Worm (Caenorhabditis elegans) whole organism, L2 larva: ENCODE data around the gene daf-11.

Experiments used
- F13H6.1 ChIP-seq: sonication (generic microtip); optimal IDR thresholded peaks from 2 replicates; lab custom pipeline; 2016; ENCODE audit warnings: missing genetic modification characterization, missing compliant biosample characterization
- R02D3.7 ChIP-seq: fragments of 150-350 bp; optimal IDR thresholded peaks from 2 replicates; lab custom pipeline; 2014; ENCODE audit warnings: missing biosample characterization, missing genetic modification characterization
- Y55F3AM.14 ChIP-seq: fragments of 200-800 bp; sonication (Bioruptor generic); optimal IDR thresholded peaks from 2 replicates; lab custom pipeline; 2018; ENCODE audit warnings: mild to moderate bottlenecking, missing genetic modification characterization, missing compliant biosample characterization
- alr-1 ChIP-seq: fragments of 150-350 bp; optimal IDR thresholded peaks from 2 replicates; lab custom pipeline; 2014; ENCODE audit warnings: missing biosample characterization, missing genetic modification characterization
- aly-2 ChIP-seq: fragments of 150-350 bp; optimal IDR thresholded peaks from 2 replicates; lab custom pipeline; 2014; ENCODE audit warnings: missing biosample characterization, missing genetic modification characterization
- ama-1 ChIP-seq: fragments of 150-350 bp; optimal IDR thresholded peaks from 2 replicates; lab custom pipeline; 2018; ENCODE audit warnings: inconsistent platforms
- blmp-1 ChIP-seq: sonication (generic microtip); optimal IDR thresholded peaks from 2 replicates; lab custom pipeline; 2017; ENCODE audit warnings: missing genetic modification characterization, mild to moderate bottlenecking, missing compliant biosample characterization, antibody characterized with exemption, moderate library complexity; ENCODE audit not compliant: insufficient read depth
- crh-2 ChIP-seq: sonication (generic microtip); optimal IDR thresholded peaks from 2 replicates; lab custom pipeline; 2017; ENCODE audit warnings: missing biosample characterization, missing genetic modification characterization
- dmd-4 ChIP-seq: sonication (generic microtip); optimal IDR thresholded peaks from 2 replicates; lab custom pipeline; 2017; ENCODE audit warnings: missing biosample characterization, missing genetic modification characterization
- egl-27 ChIP-seq: sonication (generic microtip); optimal IDR thresholded peaks from 3 replicates; lab custom pipeline; 2017; ENCODE audit warnings: missing biosample characterization, missing genetic modification reagents, missing genetic modification characterization
- elt-1 ChIP-seq: fragments of 150-350 bp; optimal IDR thresholded peaks from 2 replicates; lab custom pipeline; 2014; ENCODE audit warnings: missing biosample characterization, missing genetic modification characterization
- elt-3 ChIP-seq: sonication (generic microtip); optimal IDR thresholded peaks from 2 replicates; lab custom pipeline; 2017; ENCODE audit warnings: missing biosample characterization, missing genetic modification characterization
- fos-1 ChIP-seq: fragments of 150-350 bp; optimal IDR thresholded peaks from 2 replicates; lab custom pipeline; 2014; ENCODE audit warnings: missing biosample characterization, missing genetic modification characterization
- gmeb-1 ChIP-seq: fragments of 150-350 bp; optimal IDR thresholded peaks from 2 replicates; lab custom pipeline; 2014; ENCODE audit warnings: missing biosample characterization, missing genetic modification characterization
- lin-13 ChIP-seq: fragments of 150-350 bp; optimal IDR thresholded peaks from 2 replicates; lab custom pipeline; 2014; ENCODE audit warnings: missing biosample characterization, missing genetic modification reagents, missing genetic modification characterization
- lsy-2 ChIP-seq, 2 experiments: fragments of 150-350 bp in 1 of 2; sonication (generic microtip) in 1 of 2; optimal IDR thresholded peaks; 2 replicates each; lab custom pipeline; 2014 to 2017; ENCODE audit warnings: missing biosample characterization in 2 of 2, missing genetic modification characterization in 2 of 2
- mbf-1 ChIP-seq: sonication (generic microtip); optimal IDR thresholded peaks from 2 replicates; lab custom pipeline; 2017; ENCODE audit warnings: missing biosample characterization, missing genetic modification characterization
- nhr-10 ChIP-seq: sonication (generic microtip); optimal IDR thresholded peaks from 2 replicates; lab custom pipeline; 2017; ENCODE audit warnings: missing biosample characterization, missing genetic modification characterization
- nhr-21 ChIP-seq: fragments of 150-350 bp; optimal IDR thresholded peaks from 2 replicates; lab custom pipeline; 2014; ENCODE audit warnings: missing biosample characterization, missing genetic modification characterization
- nhr-25 ChIP-seq: fragments of 150-350 bp; sonication (generic microtip); optimal IDR thresholded peaks from 3 replicates; lab custom pipeline; 2014; ENCODE audit warnings: missing biosample characterization, missing genetic modification characterization
- peb-1 ChIP-seq: fragments of 150-350 bp; optimal IDR thresholded peaks from 2 replicates; lab custom pipeline; 2014; ENCODE audit warnings: missing biosample characterization, missing genetic modification characterization
- sem-4 ChIP-seq: fragments of 150-350 bp; optimal IDR thresholded peaks from 2 replicates; lab custom pipeline; 2014; ENCODE audit warnings: missing biosample characterization, missing genetic modification reagents, missing genetic modification characterization
- skn-1 ChIP-seq: sonication (generic microtip); optimal IDR thresholded peaks from 2 replicates; lab custom pipeline; 2017; ENCODE audit warnings: missing biosample characterization, missing genetic modification characterization
- sma-9 ChIP-seq, 2 experiments: fragments of 150-350 bp in 1 of 2; sonication (generic microtip) in 1 of 2; optimal IDR thresholded peaks; 2 replicates each; lab custom pipeline; 2014 to 2016; ENCODE audit warnings: missing genetic modification characterization in 2 of 2, mild to moderate bottlenecking in 1 of 2, missing biosample characterization in 1 of 2, missing compliant biosample characterization in 1 of 2, missing genetic modification reagents in 1 of 2, moderate library complexity in 1 of 2
- snpc-4 ChIP-seq: fragments of 150-350 bp; optimal IDR thresholded peaks from 2 replicates; lab custom pipeline; 2014; ENCODE audit warnings: missing biosample characterization, missing genetic modification characterization
- unc-39 ChIP-seq: fragments of 150-350 bp; optimal IDR thresholded peaks from 2 replicates; lab custom pipeline; 2014; ENCODE audit warnings: missing biosample characterization, missing genetic modification characterization
- unc-55 ChIP-seq: fragments of 150-350 bp; sonication (generic microtip); optimal IDR thresholded peaks from 3 replicates; lab custom pipeline; 2014; ENCODE audit warnings: missing biosample characterization, missing genetic modification reagents, missing genetic modification characterization
- zag-1 ChIP-seq: fragments of 150-350 bp; optimal IDR thresholded peaks from 2 replicates; lab custom pipeline; 2014; ENCODE audit warnings: missing biosample characterization, missing genetic modification characterization
- ztf-1 ChIP-seq: fragments of 200-800 bp; sonication (Bioruptor generic); conservative IDR thresholded peaks from 2 replicates; pipeline ENCODE4 v1.3.6; 2022; ENCODE audit warnings: missing genetic modification characterization, missing compliant biosample characterization
- ztf-11 ChIP-seq: sonication (generic microtip); optimal IDR thresholded peaks from 2 replicates; lab custom pipeline; 2017; ENCODE audit warnings: missing biosample characterization, missing genetic modification characterization

daf-11 gene

ce11 chrV:11697482-11697881 is 28.4 kb downstream of the daf-11 start:
- TF ChIP-seq aly-2 (tag; lab: Kevin White, UChicago), result no peak
- no peak for TF ChIP-seq peb-1
- TF ChIP-seq sma-9 (GFP tag; optimal IDR thresholded peaks at IDR 0.05; lab: Kevin White, UChicago), result no peak
- no peak for TF ChIP-seq sma-9 (tag; optimal IDR thresholded peaks at IDR 0.05; lab: Kevin White, UChicago)
- peak; percentile 66 for TF ChIP-seq sem-4 (tag; lab: Kevin White, UChicago)
- TF ChIP-seq lsy-2 (tag; optimal IDR thresholded peaks at IDR 0.05; lab: Kevin White, UChicago), result peak in 1 of 2 experiments; percentile 16
- TF ChIP-seq crh-2 (tag; lab: Kevin White, UChicago), result peak; percentile 28
- peak; percentile 6 for TF ChIP-seq zag-1 (tag; lab: Kevin White, UChicago)

ce11 chrV:11695597-11695996 is 30.3 kb downstream of the daf-11 start, which contains the start of gene W05E10.5:
W05E10.5 (minus strand) TSS chrV:11695697.
- no peak for TF ChIP-seq ztf-1
- TF ChIP-seq unc-39, result no peak
- TF ChIP-seq ztf-11 (tag; lab: Kevin White, UChicago), result no peak
- TF ChIP-seq dmd-4 (tag; lab: Kevin White, UChicago), result no peak
- no peak for TF ChIP-seq blmp-1
- no peak for TF ChIP-seq lsy-2 (tag; optimal IDR thresholded peaks at IDR 0.05; lab: Kevin White, UChicago)
- no peak for TF ChIP-seq F13H6.1 (tag; lab: Kevin White, UChicago)
- TF ChIP-seq lin-13 (GFP tag; lab: Kevin White, UChicago), result no peak
- no peak for TF ChIP-seq elt-3 (tag; lab: Kevin White, UChicago)
- TF ChIP-seq gmeb-1 (tag; lab: Kevin White, UChicago), result no peak
- no peak for TF ChIP-seq egl-27 (tag; lab: Kevin White, UChicago)
- no peak for TF ChIP-seq snpc-4 (tag; lab: Kevin White, UChicago)
- no peak for TF ChIP-seq nhr-21 (tag; lab: Kevin White, UChicago)
- TF ChIP-seq mbf-1 (tag; lab: Kevin White, UChicago), result no peak
- TF ChIP-seq Y55F3AM.14 (GFP tag; lab: Kevin White, UChicago), result no peak

- TF ChIP-seq skn-1 (peak; percentile 38), fos-1 (tag; lab: Kevin White, UChicago) (peak; percentile 84), snpc-4 (tag; lab: Kevin White, UChicago) (no peak)
Measured at ce11 chrV:11691553-11691952, 34.3 kb downstream of the daf-11 start, which contains the start of gene W05E10.1. W05E10.1 (minus strand) TSS chrV:11691691.

- TF ChIP-seq alr-1 (tag; lab: Kevin White, UChicago), result no peak
- TF ChIP-seq unc-55 (GFP tag; lab: Kevin White, UChicago), result no peak
- no peak for TF ChIP-seq ama-1 (lab: Kevin White, UChicago)
- TF ChIP-seq nhr-25 (tag; lab: Kevin White, UChicago), result no peak
- TF ChIP-seq elt-1 (tag; lab: Kevin White, UChicago), result no peak
Measured at ce11 chrV:11686877-11687276, 39.0 kb downstream of the daf-11 start, which contains the start of gene W05E10.2. W05E10.2 (plus strand) TSS chrV:11687177.

- TF ChIP-seq nhr-25 (tag; lab: Kevin White, UChicago) (peak; percentile 21), fos-1 (tag; lab: Kevin White, UChicago) (no peak), sma-9 (GFP tag; optimal IDR thresholded peaks at IDR 0.05; lab: Kevin White, UChicago) (no peak), sma-9 (tag; optimal IDR thresholded peaks at IDR 0.05; lab: Kevin White, UChicago) (no peak), elt-1 (tag; lab: Kevin White, UChicago) (no peak), nhr-21 (tag; lab: Kevin White, UChicago) (peak; percentile 10)
Measured at ce11 chrV:11682858-11683257, 43.0 kb downstream of the daf-11 start.

- TF ChIP-seq ama-1 (lab: Kevin White, UChicago), result no peak
- no peak for TF ChIP-seq R02D3.7 (tag; lab: Kevin White, UChicago)
- peak; percentile 56 for TF ChIP-seq sma-9 (GFP tag; optimal IDR thresholded peaks at IDR 0.05; lab: Kevin White, UChicago)
- no peak for TF ChIP-seq sma-9 (tag; optimal IDR thresholded peaks at IDR 0.05; lab: Kevin White, UChicago)
- TF ChIP-seq unc-39, result no peak
- TF ChIP-seq blmp-1, result peak; percentile 98
- peak; percentile 4 for TF ChIP-seq nhr-21 (tag; lab: Kevin White, UChicago)
- TF ChIP-seq fos-1 (tag; lab: Kevin White, UChicago), result peak; percentile 0
- peak; percentile 49 for TF ChIP-seq crh-2 (tag; lab: Kevin White, UChicago)
- no peak for TF ChIP-seq nhr-10 (tag; lab: Kevin White, UChicago)
- TF ChIP-seq, all 48 proteins: peak for 5
Measured at ce11 chrV:11680519-11681203, 45.2 kb downstream of the daf-11 start.
